Fruit fly (Drosophila melanogaster) whole organism, embryonic: Measurements from ENCODE around the gene CG7512.

Source experiments
- ATbp ChIP-seq: fragments of 200-800 bp; sonication (Bioruptor generic); optimal IDR thresholded peaks from 2 replicates; lab custom pipeline; 2017; ENCODE audit warnings: missing biosample characterization, mild to moderate bottlenecking, missing genetic modification characterization, missing genetic modification reagents
- Blimp-1 ChIP-seq: fragments of 200-800 bp; sonication (Bioruptor generic); optimal IDR thresholded peaks from 3 replicates; lab custom pipeline; 2018; ENCODE audit warnings: missing biosample characterization, missing genetic modification characterization, mild to moderate bottlenecking, moderate library complexity, missing genetic modification reagents
- CG10462 ChIP-seq: fragments of 200-800 bp; sonication (Bioruptor generic); optimal IDR thresholded peaks from 2 replicates; lab custom pipeline; 2016; ENCODE audit warnings: missing biosample characterization, missing genetic modification characterization
- CG11696 ChIP-seq: fragments of 200-800 bp; sonication (Bioruptor generic); IDR thresholded peaks from 2 replicates; pipeline ENCODE4 v1.3.6; 2022; ENCODE audit warnings: missing biosample characterization, missing genetic modification characterization
- CG13424 ChIP-seq: fragments of 200-800 bp; sonication (Bioruptor generic); optimal IDR thresholded peaks from 2 replicates; lab custom pipeline; 2019; ENCODE audit warnings: missing biosample characterization, mild to moderate bottlenecking, missing genetic modification characterization, moderate library complexity
- CG15601 ChIP-seq: fragments of 200-800 bp; sonication (Bioruptor generic); optimal IDR thresholded peaks from 3 replicates; lab custom pipeline; 2019; ENCODE audit warnings: missing biosample characterization, mild to moderate bottlenecking, missing genetic modification characterization, moderate library complexity
- CG1602 ChIP-seq: fragments of 200-800 bp; sonication (Bioruptor generic); optimal IDR thresholded peaks from 3 replicates; lab custom pipeline; 2016; ENCODE audit warnings: missing biosample characterization, missing genetic modification characterization
- CG16813 ChIP-seq: fragments of 200-800 bp; sonication (Bioruptor generic); IDR thresholded peaks from 3 replicates; pipeline ENCODE4 v1.3.6; 2022; ENCODE audit warnings: missing biosample characterization, missing genetic modification characterization; ENCODE audit not compliant: partially characterized antibody
- CG17359 ChIP-seq: fragments of 200-800 bp; sonication (Bioruptor generic); optimal IDR thresholded peaks from 3 replicates; lab custom pipeline; 2018; ENCODE audit warnings: missing biosample characterization, mild to moderate bottlenecking, missing genetic modification characterization, moderate library complexity
- CG17361 ChIP-seq: fragments of 200-800 bp; sonication (Bioruptor generic); IDR thresholded peaks from 3 replicates; pipeline ENCODE4 v1.3.6; 2022; ENCODE audit warnings: missing biosample characterization, missing genetic modification characterization
- CG17385 ChIP-seq: fragments of 200-800 bp; sonication (Bioruptor generic); optimal IDR thresholded peaks from 3 replicates; lab custom pipeline; 2018; ENCODE audit warnings: missing biosample characterization, mild to moderate bottlenecking, missing genetic modification characterization
- CG2116 ChIP-seq: fragments of 200-800 bp; sonication (Bioruptor generic); optimal IDR thresholded peaks from 3 replicates; lab custom pipeline; 2018; ENCODE audit warnings: missing biosample characterization, mild to moderate bottlenecking, missing genetic modification characterization
- CG34422 ChIP-seq: fragments of 200-800 bp; sonication (Bioruptor generic); IDR thresholded peaks from 3 replicates; pipeline ENCODE4 v1.3.6; 2022; ENCODE audit warnings: missing biosample characterization, missing genetic modification characterization
- CG4730 ChIP-seq: fragments of 200-800 bp; sonication (Bioruptor generic); IDR thresholded peaks from 2 replicates; pipeline ENCODE4 v1.3.6; 2022; ENCODE audit warnings: missing biosample characterization, missing genetic modification characterization
- CG6254 ChIP-seq: fragments of 200-800 bp; sonication (Bioruptor generic); optimal IDR thresholded peaks from 3 replicates; lab custom pipeline; 2017; ENCODE audit warnings: mild to moderate bottlenecking, missing biosample characterization, missing genetic modification reagents, missing genetic modification characterization
- CG7372 ChIP-seq: fragments of 200-800 bp; sonication (Bioruptor generic); IDR thresholded peaks from 2 replicates; pipeline ENCODE4 v1.3.6; 2022; ENCODE audit warnings: missing biosample characterization, missing genetic modification characterization
- CG7786 ChIP-seq: fragments of 200-800 bp; sonication (Bioruptor generic); optimal IDR thresholded peaks from 2 replicates; lab custom pipeline; 2016; ENCODE audit warnings: missing biosample characterization, missing genetic modification characterization
- CG8281 ChIP-seq: fragments of 200-800 bp; sonication (Bioruptor generic); optimal IDR thresholded peaks from 2 replicates; lab custom pipeline; 2018; ENCODE audit warnings: missing biosample characterization, mild to moderate bottlenecking, missing genetic modification characterization, moderate library complexity
- CG8478 ChIP-seq: fragments of >200 bp; optimal IDR thresholded peaks from 2 replicates; lab custom pipeline; 2018
- CHES-1-like ChIP-seq: fragments of 200-800 bp; sonication (Bioruptor generic); optimal IDR thresholded peaks from 2 replicates; lab custom pipeline; 2016; ENCODE audit warnings: missing biosample characterization, missing genetic modification characterization
- Camta ChIP-seq: fragments of 200-800 bp; sonication (Bioruptor generic); optimal IDR thresholded peaks from 2 replicates; lab custom pipeline; 2016; ENCODE audit warnings: missing biosample characterization, missing genetic modification characterization
- CkIIα-i1 ChIP-seq: fragments of 200-800 bp; sonication (Bioruptor generic); IDR thresholded peaks from 2 replicates; pipeline ENCODE4 v1.3.6; 2022; ENCODE audit warnings: missing biosample characterization, missing genetic modification characterization
- D19A ChIP-seq: fragments of 200-800 bp; optimal IDR thresholded peaks from 3 replicates; lab custom pipeline; 2019; ENCODE audit warnings: missing biosample characterization, mild to moderate bottlenecking, missing genetic modification characterization, moderate library complexity
- E2f2 ChIP-seq: fragments of 200-800 bp; sonication (Bioruptor generic); IDR thresholded peaks from 2 replicates; pipeline ENCODE4 v1.3.6; 2022; ENCODE audit warnings: missing biosample characterization, missing genetic modification characterization
- Eip74EF ChIP-seq, 2 experiments: fragments of 200-800 bp in 1 of 2; fragments of >200 bp in 1 of 2; sonication (Bioruptor generic) in 1 of 2; optimal IDR thresholded peaks; 2 replicates each; lab custom pipeline; 2017 to 2019; ENCODE audit warnings: missing biosample characterization in 2 of 2, missing genetic modification characterization in 2 of 2, mild to moderate bottlenecking in 1 of 2, moderate library complexity in 1 of 2
- Ets97D ChIP-seq: fragments of 200-800 bp; sonication (Bioruptor generic); optimal IDR thresholded peaks from 3 replicates; lab custom pipeline; 2016; ENCODE audit warnings: missing biosample characterization, missing genetic modification characterization
- H15 ChIP-seq: fragments of 200-800 bp; sonication (Bioruptor generic); IDR thresholded peaks from 3 replicates; pipeline ENCODE4 v1.3.6; 2022; ENCODE audit warnings: missing biosample characterization, missing genetic modification characterization
- MESR4 ChIP-seq: fragments of 200-800 bp; sonication (Bioruptor generic); optimal IDR thresholded peaks from 2 replicates; lab custom pipeline; 2018; ENCODE audit warnings: missing biosample characterization, mild to moderate bottlenecking, missing genetic modification characterization, moderate library complexity
- Oli ChIP-seq: fragments of 200-800 bp; sonication (Bioruptor generic); optimal IDR thresholded peaks from 2 replicates; lab custom pipeline; 2018; ENCODE audit warnings: missing biosample characterization, mild to moderate bottlenecking, missing genetic modification characterization, moderate library complexity
- Usf ChIP-seq: fragments of 200-800 bp; sonication (Bioruptor generic); optimal IDR thresholded peaks from 2 replicates; lab custom pipeline; 2017; ENCODE audit warnings: missing genotype, missing biosample characterization, missing genetic modification characterization
- ac ChIP-seq: fragments of 200-800 bp; sonication (Bioruptor generic); optimal IDR thresholded peaks from 3 replicates; lab custom pipeline; 2017; ENCODE audit warnings: missing biosample characterization, mild to moderate bottlenecking, missing genetic modification characterization
- cato ChIP-seq: fragments of 200-800 bp; sonication (Bioruptor generic); optimal IDR thresholded peaks from 2 replicates; lab custom pipeline; 2016; ENCODE audit warnings: missing biosample characterization, missing genetic modification characterization, borderline replicate concordance
- chn ChIP-seq: fragments of 200-800 bp; sonication (Bioruptor generic); optimal IDR thresholded peaks from 2 replicates; lab custom pipeline; 2016; ENCODE audit warnings: missing biosample characterization, missing genetic modification characterization
- ci ChIP-seq: fragments of 200-800 bp; sonication (Bioruptor generic); IDR thresholded peaks from 3 replicates; pipeline ENCODE4 v1.3.6; 2022; ENCODE audit warnings: missing biosample characterization, missing genetic modification characterization
- ham ChIP-seq: fragments of 200-800 bp; sonication (Bioruptor generic); IDR thresholded peaks from 2 replicates; pipeline ENCODE4 v1.3.6; 2022; ENCODE audit warnings: missing biosample characterization, missing genetic modification characterization
- hkb ChIP-seq, 2 experiments: fragments of 200-800 bp in 1 of 2; fragments of >200 bp in 1 of 2; sonication (Bioruptor generic) in 1 of 2; IDR thresholded peaks in 1 of 2; optimal IDR thresholded peaks in 1 of 2; 2 replicates each; pipeline versions ENCODE4 v1.3.6 to Lab custom; 2017 to 2022; ENCODE audit warnings: missing biosample characterization in 1 of 2, missing genetic modification characterization in 1 of 2
- jigr1 ChIP-seq: fragments of 200-800 bp; sonication (Bioruptor generic); IDR thresholded peaks from 3 replicates; pipeline ENCODE4 v1.3.6; 2022; ENCODE audit warnings: missing biosample characterization, missing genetic modification characterization
- kah ChIP-seq: fragments of 200-800 bp; sonication (Bioruptor generic); optimal IDR thresholded peaks from 2 replicates; lab custom pipeline; 2018; ENCODE audit warnings: missing biosample characterization, mild to moderate bottlenecking, missing genetic modification characterization
- mld ChIP-seq: fragments of 200-800 bp; sonication (Bioruptor generic); IDR thresholded peaks from 3 replicates; pipeline ENCODE4 v1.3.6; 2022; ENCODE audit warnings: missing biosample characterization, missing genetic modification characterization; ENCODE audit not compliant: partially characterized antibody
- nau ChIP-seq: fragments of 200-800 bp; sonication (Bioruptor generic); optimal IDR thresholded peaks from 3 replicates; lab custom pipeline; 2017; ENCODE audit warnings: missing biosample characterization, mild to moderate bottlenecking, missing genetic modification characterization, missing genetic modification reagents
- nmo ChIP-seq: fragments of 200-800 bp; sonication (Bioruptor generic); optimal IDR thresholded peaks from 2 replicates; lab custom pipeline; 2018; ENCODE audit warnings: missing biosample characterization, mild to moderate bottlenecking, missing genetic modification characterization, moderate library complexity
- otp ChIP-seq: fragments of 200-800 bp; sonication (Bioruptor generic); IDR thresholded peaks from 3 replicates; pipeline ENCODE4, ENCODE4 v1.3.6; 2022; ENCODE audit warnings: missing biosample characterization, missing genetic modification characterization
- pan ChIP-seq, 4 experiments: fragments of >200 bp in 3 of 4; fragments of 200-800 bp in 1 of 4; sonication (Bioruptor generic) in 1 of 4; optimal IDR thresholded peaks in 3 of 4; IDR thresholded peaks in 1 of 4; 2 replicates each; pipeline versions ENCODE4 v1.3.6 to Lab custom; 2017 to 2022; ENCODE audit warnings: missing biosample characterization in 2 of 4, missing genetic modification characterization in 2 of 4, mixed read lengths in 1 of 4
- prd ChIP-seq, 3 experiments: fragments of >200 bp in 2 of 3; fragments of 200-800 bp in 1 of 3; sonication (Bioruptor generic) in 1 of 3; optimal IDR thresholded peaks in 2 of 3; IDR thresholded peaks in 1 of 3; 2 replicates in 2 of 3; 3 replicates in 1 of 3; pipeline versions ENCODE4 v1.3.6 to Lab custom; 2017 to 2022; ENCODE audit warnings: missing biosample characterization in 1 of 3, missing genetic modification characterization in 1 of 3
- sens ChIP-seq: fragments of 200-800 bp; sonication (Bioruptor generic); peaks from one replicate; lab custom pipeline; 2016; ENCODE audit warnings: missing biosample characterization, missing genetic modification characterization
- trem ChIP-seq: fragments of 200-800 bp; optimal IDR thresholded peaks from 3 replicates; lab custom pipeline; 2019; ENCODE audit warnings: missing biosample characterization, mild to moderate bottlenecking, missing genetic modification characterization, moderate library complexity
- unc-4 ChIP-seq: fragments of 200-800 bp; sonication (Bioruptor generic); IDR thresholded peaks from 2 replicates; pipeline ENCODE4 v1.3.6; 2022; ENCODE audit warnings: missing biosample characterization, missing genetic modification characterization; ENCODE audit not compliant: partially characterized antibody
- unpg ChIP-seq: fragments of 200-800 bp; sonication (Bioruptor generic); optimal IDR thresholded peaks from 3 replicates; lab custom pipeline; 2018; ENCODE audit warnings: missing biosample characterization, mild to moderate bottlenecking, missing genetic modification characterization, moderate library complexity

CG7512 gene

DNA sequence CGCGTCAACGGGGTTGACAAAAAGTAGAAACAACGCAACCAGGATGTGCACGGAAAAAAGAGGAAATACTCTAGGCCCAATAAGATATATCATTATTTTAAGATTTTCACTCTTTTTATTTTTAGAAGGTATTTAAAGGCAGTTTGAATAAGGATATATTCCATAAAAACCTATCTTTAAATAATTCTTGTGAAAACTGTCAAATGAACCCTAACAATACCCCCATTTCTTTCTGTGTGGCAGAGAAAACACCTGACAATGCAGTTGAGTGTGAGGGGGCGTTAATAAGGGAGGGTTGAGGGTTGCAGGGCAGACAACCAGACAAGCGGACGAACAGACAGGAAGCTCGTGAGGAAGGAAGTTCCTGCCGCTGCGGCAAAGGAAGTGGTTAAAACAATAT, 38.4 kb downstream of the CG7512 start (continued):
- TF ChIP-seq kah (no peak), CG17385 (GFP tag; lab: Kevin White, UChicago) (peak; percentile 2), otp (GFP tag; lab: Robert Waterston, UW) (no peak), CkIIα-i1 (GFP tag; lab: Robert Waterston, UW) (no peak), Ets97D (GFP tag; lab: Kevin White, UChicago) (no peak), CG17359 (tag; lab: Kevin White, UChicago) (peak; percentile 50), D19A (tag; lab: Kevin White, UChicago) (peak; percentile 61), ac (GFP tag; lab: Kevin White, UChicago) (peak; percentile 46), CG16813 (GFP tag; lab: Robert Waterston, UW) (0 out of 3 replicates have a peak, but pooled peaks have one; percentile 21), unc-4 (GFP tag; lab: Robert Waterston, UW) (no peak), prd (optimal IDR thresholded peaks at IDR 0.05; lab: Kevin White, UChicago) (no peak), prd (GFP tag; IDR thresholded peaks at IDR 0.05; lab: Robert Waterston, UW) (peak; percentile 67), CG15601 (tag; lab: Kevin White, UChicago) (peak; percentile 40), mld (GFP tag; lab: Robert Waterston, UW) (no peak), CG10462 (GFP tag; lab: Kevin White, UChicago) (peak; percentile 22), pan (optimal IDR thresholded peaks at IDR 0.05; lab: Kevin White, UChicago) (no peak), pan (GFP tag; optimal IDR thresholded peaks at IDR 0.05 in 1 of 2, IDR thresholded peaks at IDR 0.05 in 1 of 2) (peak in 1 of 2 experiments; percentile 25), ham (GFP tag; lab: Robert Waterston, UW) (no peak), ci (GFP tag; lab: Robert Waterston, UW) (0 out of 3 replicates have a peak, but pooled peaks have one; percentile 53), Eip74EF (GFP tag; optimal IDR thresholded peaks at IDR 0.05; lab: Kevin White, UChicago) (no peak), CG7372 (0 out of 2 replicates have a peak, but pooled peaks have one; percentile 12), CG8478 (no peak), chn (GFP tag; lab: Kevin White, UChicago) (peak; percentile 13), Oli (tag; lab: Kevin White, UChicago) (peak; percentile 23), Usf (GFP tag; lab: Kevin White, UChicago) (no peak), MESR4 (GFP tag; lab: Kevin White, UChicago) (no peak), Camta (GFP tag; lab: Kevin White, UChicago) (no peak), jigr1 (GFP tag; lab: Robert Waterston, UW) (no peak), trem (tag; lab: Kevin White, UChicago) (no peak), nmo (GFP tag; lab: Kevin White, UChicago) (peak; percentile 40), CG1602 (peak; percentile 18), nau (GFP tag; lab: Kevin White, UChicago) (no peak), CG11696 (GFP tag; lab: Robert Waterston, UW) (no peak), hkb (optimal IDR thresholded peaks at IDR 0.05; lab: Kevin White, UChicago) (no peak), hkb (GFP tag; IDR thresholded peaks at IDR 0.05; lab: Robert Waterston, UW) (no peak), ATbp (peak; percentile 41), Blimp-1 (GFP tag; lab: Kevin White, UChicago) (peak; percentile 68), CG4730 (GFP tag; lab: Robert Waterston, UW) (no peak), sens (GFP tag; lab: Kevin White, UChicago) (peak; percentile 87), CG8281 (tag; lab: Kevin White, UChicago) (no peak), CG17361 (GFP tag; lab: Robert Waterston, UW) (peak; percentile 51; the same call in 1 of the 3 replicates), CG7786 (no peak), E2f2 (GFP tag; lab: Robert Waterston, UW) (no peak), CHES-1-like (GFP tag; lab: Kevin White, UChicago) (peak; percentile 4), CG2116 (GFP tag; lab: Kevin White, UChicago) (peak; percentile 16), CG6254 (GFP tag; lab: Kevin White, UChicago) (peak; percentile 35), unpg (GFP tag; lab: Kevin White, UChicago) (peak; percentile 60), cato (GFP tag; lab: Kevin White, UChicago) (peak; percentile 30), H15 (GFP tag; lab: Robert Waterston, UW) (0 out of 3 replicates have a peak, but pooled peaks have one; percentile 45), CG34422 (peak; percentile 29; the same call in 1 of the 3 replicates), CG13424 (tag; lab: Kevin White, UChicago) (peak; percentile 42)
